Fruit fly (Drosophila melanogaster) whole organism, embryonic: ENCODE results near the gene CG14631.

ENCODE experiments used
- Awh ChIP-seq: fragments of 200-800 bp; sonication (Bioruptor generic); IDR thresholded peaks from 2 replicates; pipeline ENCODE4, ENCODE4 v1.3.6; 2022; ENCODE audit warnings: missing biosample characterization, missing genetic modification characterization
- CG14860 ChIP-seq: fragments of 200-800 bp; sonication (Bioruptor generic); IDR thresholded peaks from 3 replicates; pipeline ENCODE4 v1.3.6; 2022; ENCODE audit warnings: missing biosample characterization, missing genetic modification characterization; ENCODE audit not compliant: partially characterized antibody
- CG15514 ChIP-seq: fragments of 200-800 bp; sonication (Bioruptor generic); optimal IDR thresholded peaks from 3 replicates; lab custom pipeline; 2017; ENCODE audit warnings: missing biosample characterization, missing genetic modification characterization, mild to moderate bottlenecking, moderate library complexity, missing genetic modification reagents
- CG1603 ChIP-seq: fragments of 200-800 bp; sonication (Bioruptor generic); optimal IDR thresholded peaks from 2 replicates; lab custom pipeline; 2019; ENCODE audit warnings: missing biosample characterization, mild to moderate bottlenecking, missing genetic modification characterization, moderate library complexity
- CG16813 ChIP-seq: fragments of 200-800 bp; sonication (Bioruptor generic); IDR thresholded peaks from 3 replicates; pipeline ENCODE4 v1.3.6; 2022; ENCODE audit warnings: missing biosample characterization, missing genetic modification characterization; ENCODE audit not compliant: partially characterized antibody
- CG17359 ChIP-seq: fragments of 200-800 bp; sonication (Bioruptor generic); optimal IDR thresholded peaks from 3 replicates; lab custom pipeline; 2018; ENCODE audit warnings: missing biosample characterization, mild to moderate bottlenecking, missing genetic modification characterization, moderate library complexity
- CG2678 ChIP-seq: fragments of 200-800 bp; sonication (Bioruptor generic); optimal IDR thresholded peaks from 3 replicates; lab custom pipeline; 2019; ENCODE audit warnings: missing biosample characterization, mild to moderate bottlenecking, missing genetic modification characterization, moderate library complexity
- CG34376 ChIP-seq: fragments of 200-800 bp; sonication (Bioruptor generic); optimal IDR thresholded peaks from 2 replicates; lab custom pipeline; 2018; ENCODE audit warnings: missing biosample characterization, mild to moderate bottlenecking, missing genetic modification characterization
- CG3726 ChIP-seq: fragments of 200-800 bp; sonication (Bioruptor generic); IDR thresholded peaks from 3 replicates; pipeline ENCODE4, ENCODE4 v1.3.6; 2022; ENCODE audit warnings: missing biosample characterization, missing genetic modification characterization
- CG6791 ChIP-seq: fragments of 200-800 bp; sonication (Bioruptor generic); IDR thresholded peaks from 3 replicates; pipeline ENCODE4 v1.3.6; 2022; ENCODE audit warnings: missing biosample characterization, missing genetic modification characterization; ENCODE audit not compliant: partially characterized antibody
- CG6854 ChIP-seq: fragments of 200-800 bp; sonication (Bioruptor generic); optimal IDR thresholded peaks from 3 replicates; lab custom pipeline; 2017; ENCODE audit warnings: missing biosample characterization, mild to moderate bottlenecking, missing genetic modification characterization
- CG8290 ChIP-seq, 3 experiments: fragments of 200-800 bp; sonication (Bioruptor generic); optimal IDR thresholded peaks; 2 replicates each; lab custom pipeline; 2016 to 2019; ENCODE audit warnings: missing biosample characterization in 3 of 3, missing genetic modification characterization in 3 of 3, mild to moderate bottlenecking in 2 of 3, moderate library complexity in 1 of 3
- CG8359 ChIP-seq: fragments of 200-800 bp; sonication (Bioruptor generic); optimal IDR thresholded peaks from 2 replicates; lab custom pipeline; 2017; ENCODE audit warnings: missing biosample characterization, mild to moderate bottlenecking, missing genetic modification characterization, borderline replicate concordance
- CG9437 ChIP-seq: fragments of 200-800 bp; sonication (Bioruptor generic); optimal IDR thresholded peaks from 2 replicates; lab custom pipeline; 2018; ENCODE audit warnings: missing biosample characterization, mild to moderate bottlenecking, missing genetic modification characterization
- D19B ChIP-seq: fragments of 200-800 bp; sonication (Bioruptor generic); optimal IDR thresholded peaks from 2 replicates; lab custom pipeline; 2017; ENCODE audit warnings: missing biosample characterization, mild to moderate bottlenecking, missing genetic modification characterization
- Dad ChIP-seq: fragments of 200-800 bp; sonication (Bioruptor generic); optimal IDR thresholded peaks from 3 replicates; lab custom pipeline; 2016; ENCODE audit warnings: missing biosample characterization, missing genetic modification characterization
- Dll ChIP-seq: fragments of 200-800 bp; sonication (Bioruptor generic); IDR thresholded peaks from 4 replicates; pipeline ENCODE4 v1.3.6; 2022; ENCODE audit warnings: missing biosample characterization, missing genetic modification characterization; ENCODE audit not compliant: partially characterized antibody
- ERR ChIP-seq: fragments of 200-800 bp; sonication (Bioruptor generic); optimal IDR thresholded peaks from 2 replicates; lab custom pipeline; 2016; ENCODE audit warnings: missing biosample characterization, missing genetic modification characterization
- Elba2 ChIP-seq: fragments of 200-800 bp; sonication (Bioruptor generic); optimal IDR thresholded peaks from 3 replicates; lab custom pipeline; 2016; ENCODE audit warnings: missing biosample characterization, missing genetic modification characterization
- Fer3 ChIP-seq: fragments of 200-800 bp; sonication (Bioruptor generic); optimal IDR thresholded peaks from 2 replicates; lab custom pipeline; 2018; ENCODE audit warnings: missing biosample characterization, mild to moderate bottlenecking, missing genetic modification characterization, moderate library complexity
- Gug ChIP-seq: fragments of 200-800 bp; sonication (Bioruptor generic); IDR thresholded peaks from 4 replicates; pipeline ENCODE4 v1.3.6; 2022; ENCODE audit warnings: missing biosample characterization, missing genetic modification characterization
- Hand ChIP-seq: fragments of 200-800 bp; sonication (Bioruptor generic); optimal IDR thresholded peaks from 2 replicates; lab custom pipeline; 2017; ENCODE audit warnings: mild to moderate bottlenecking, missing biosample characterization, missing genetic modification reagents, missing genetic modification characterization
- Hr78 ChIP-seq, 2 experiments: fragments of 200-800 bp in 1 of 2; fragments of >200 bp in 1 of 2; sonication (Bioruptor generic) in 1 of 2; optimal IDR thresholded peaks; 2 replicates each; lab custom pipeline; 2017 to 2019; ENCODE audit warnings: missing biosample characterization in 2 of 2, missing genetic modification characterization in 2 of 2, mild to moderate bottlenecking in 1 of 2, moderate library complexity in 1 of 2
- Med ChIP-seq: fragments of 200-800 bp; sonication (Bioruptor generic); peaks from one replicate; lab custom pipeline; 2016; ENCODE audit warnings: missing biosample characterization, missing genetic modification characterization, mild to moderate bottlenecking, inconsistent platforms, moderate library complexity
- Rfx ChIP-seq: fragments of 200-800 bp; sonication (Bioruptor generic); IDR thresholded peaks from 2 replicates; pipeline ENCODE4 v1.3.6; 2022; ENCODE audit warnings: missing biosample characterization, missing genetic modification characterization
- Usf ChIP-seq: fragments of 200-800 bp; sonication (Bioruptor generic); optimal IDR thresholded peaks from 2 replicates; lab custom pipeline; 2017; ENCODE audit warnings: missing genotype, missing biosample characterization, missing genetic modification characterization
- Vsx1 ChIP-seq: fragments of 200-800 bp; sonication (Bioruptor generic); optimal IDR thresholded peaks from 2 replicates; lab custom pipeline; 2017; ENCODE audit warnings: missing biosample characterization, mild to moderate bottlenecking, missing genetic modification characterization, missing genetic modification reagents
- crol ChIP-seq: fragments of 200-800 bp; sonication (Bioruptor generic); IDR thresholded peaks from 2 replicates; pipeline ENCODE4 v1.3.6; 2022; ENCODE audit warnings: missing biosample characterization, missing genetic modification characterization
- da ChIP-seq: fragments of 200-800 bp; sonication (Bioruptor generic); optimal IDR thresholded peaks from 2 replicates; lab custom pipeline; 2016; ENCODE audit warnings: missing biosample characterization, missing genetic modification characterization
- exex ChIP-seq: fragments of 200-800 bp; sonication (Bioruptor generic); optimal IDR thresholded peaks from 4 replicates; lab custom pipeline; 2018; ENCODE audit warnings: missing biosample characterization, mild to moderate bottlenecking, missing genetic modification characterization, moderate library complexity
- gem ChIP-seq: fragments of 200-800 bp; sonication (Bioruptor generic); optimal IDR thresholded peaks from 2 replicates; lab custom pipeline; 2019; ENCODE audit warnings: missing biosample characterization, mild to moderate bottlenecking, missing genetic modification characterization, moderate library complexity
- grn ChIP-seq: fragments of 200-800 bp; sonication (Bioruptor generic); optimal IDR thresholded peaks from 3 replicates; lab custom pipeline; 2017; ENCODE audit warnings: missing biosample characterization, missing genetic modification characterization
- luna ChIP-seq: fragments of 200-800 bp; sonication (Bioruptor generic); optimal IDR thresholded peaks from 2 replicates; lab custom pipeline; 2016; ENCODE audit warnings: missing biosample characterization, missing genetic modification characterization
- mirr ChIP-seq: fragments of 200-800 bp; sonication (Bioruptor generic); optimal IDR thresholded peaks from 3 replicates; lab custom pipeline; 2018; ENCODE audit warnings: missing biosample characterization, mild to moderate bottlenecking, missing genetic modification characterization
- nerfin-2 ChIP-seq: fragments of 200-800 bp; sonication (Bioruptor generic); IDR thresholded peaks from 2 replicates; pipeline ENCODE4 v1.3.6; 2022; ENCODE audit warnings: missing biosample characterization, missing genetic modification characterization; ENCODE audit not compliant: partially characterized antibody
- pros ChIP-seq: fragments of 200-800 bp; sonication (Bioruptor generic); optimal IDR thresholded peaks from 3 replicates; lab custom pipeline; 2019; ENCODE audit warnings: missing biosample characterization, mild to moderate bottlenecking, missing genetic modification characterization, moderate library complexity
- sens ChIP-seq: fragments of 200-800 bp; sonication (Bioruptor generic); peaks from one replicate; lab custom pipeline; 2016; ENCODE audit warnings: missing biosample characterization, missing genetic modification characterization
- so ChIP-seq: fragments of 200-800 bp; sonication (Bioruptor generic); IDR thresholded peaks from 3 replicates; pipeline ENCODE4 v1.3.6; 2022; ENCODE audit warnings: missing biosample characterization, missing genetic modification characterization
- sr ChIP-seq: fragments of 200-800 bp; sonication (Bioruptor generic); IDR thresholded peaks from 3 replicates; pipeline ENCODE4 v1.3.6; 2022; ENCODE audit warnings: missing biosample characterization, missing genetic modification characterization
- usp ChIP-seq: fragments of >200 bp; optimal IDR thresholded peaks from 2 replicates; lab custom pipeline; 2017; ENCODE audit warnings: missing biosample characterization, missing genetic modification characterization
- vnd ChIP-seq: fragments of 200-800 bp; sonication (Bioruptor generic); IDR thresholded peaks from 3 replicates; pipeline ENCODE4 v1.3.6; 2022; ENCODE audit warnings: missing biosample characterization, missing genetic modification characterization; ENCODE audit not compliant: partially characterized antibody

CG14631 gene

DNA sequence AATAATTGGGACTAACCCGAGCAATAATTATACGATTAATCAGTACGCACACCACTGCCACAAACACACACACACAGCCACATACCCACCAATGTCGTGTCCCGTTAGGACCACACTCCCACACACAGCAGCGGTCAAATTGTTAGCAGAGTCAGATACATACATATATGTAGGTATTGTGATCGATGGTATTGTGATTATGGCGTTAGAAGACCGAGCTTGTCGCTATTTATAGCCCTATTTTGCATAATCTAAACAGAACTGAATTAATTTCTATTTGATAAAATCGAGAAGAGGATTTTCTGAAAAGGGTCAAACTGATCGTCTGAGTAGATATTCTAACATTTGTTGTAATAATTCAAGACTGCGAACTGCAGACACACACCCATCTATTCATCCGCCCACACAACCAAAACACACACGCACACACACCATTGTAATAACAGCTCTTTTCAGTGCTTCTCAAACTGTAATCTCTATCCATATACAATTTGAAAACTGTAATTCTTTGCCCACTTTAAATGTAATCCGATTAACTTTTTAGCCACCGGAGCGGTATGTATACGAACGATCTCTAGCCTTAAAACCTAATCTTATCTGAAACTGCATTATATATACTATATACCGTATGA is 29.7 kb downstream of the CG14631 start (continued):
- TF ChIP-seq Dll (0 out of 4 replicates have a peak, but pooled peaks have one; percentile 2), luna (no peak), Dad (GFP tag; lab: Kevin White, UChicago) (no peak), CG17359 (peak; percentile 7), Med (GFP tag; lab: Kevin White, UChicago) (peak; percentile 83), CG9437 (GFP tag; lab: Kevin White, UChicago) (no peak), sens (GFP tag; lab: Kevin White, UChicago) (peak; percentile 86), gem (no peak), CG2678 (tag; lab: Kevin White, UChicago) (peak; percentile 24), Awh (no peak), CG1603 (tag; lab: Kevin White, UChicago) (peak; percentile 1), sr (GFP tag; lab: Robert Waterston, UW) (peak; percentile 80), CG6854 (GFP tag; lab: Kevin White, UChicago) (peak; percentile 14)

- TF ChIP-seq pros (GFP tag; lab: Kevin White, UChicago) (no peak), Elba2 (GFP tag; lab: Kevin White, UChicago) (no peak), Fer3 (tag; lab: Kevin White, UChicago) (no peak), CG8359 (GFP tag; lab: Kevin White, UChicago) (no peak), Hr78 (GFP tag; optimal IDR thresholded peaks at IDR 0.05; lab: Kevin White, UChicago) (no peak), Rfx (GFP tag; lab: Robert Waterston, UW) (no peak), CG15514 (GFP tag; lab: Kevin White, UChicago) (no peak)
- TF ChIP-seq, all 482 proteins: peak for 0
Observed at dm6 chrX:1045924-1046323, 34.1 kb downstream of the CG14631 start, which contains the start of gene CG42259. TSS of gene CG42259 (plus strand) at chrX:1046224.

DNA sequence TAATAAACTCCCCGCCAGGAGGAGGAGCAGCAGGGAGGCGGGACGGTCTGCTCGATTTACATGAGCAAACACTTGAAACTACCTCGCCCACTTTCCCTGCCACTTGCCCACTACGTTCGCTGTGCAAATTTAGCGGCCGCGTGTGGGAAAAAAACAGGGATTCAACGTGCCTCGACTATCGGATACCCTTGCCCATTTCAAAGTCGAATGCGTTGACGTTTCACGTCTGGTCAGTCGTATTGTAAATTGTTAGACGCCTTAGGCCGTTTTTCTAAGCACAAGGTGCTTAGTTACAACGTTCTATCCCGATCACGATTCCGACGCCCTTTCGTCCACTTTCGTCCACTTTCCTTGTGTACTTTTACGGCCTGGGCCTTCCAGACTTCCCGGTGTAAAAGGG is 35.9 kb downstream of the CG14631 start:
- peak; percentile 61 for TF ChIP-seq Med (GFP tag; lab: Kevin White, UChicago)
- peak; percentile 51; the same call in 1 of the 3 replicates for TF ChIP-seq CG16813 (GFP tag; lab: Robert Waterston, UW)
- 0 out of 3 replicates have a peak, but pooled peaks have one; percentile 16 for TF ChIP-seq CG6791 (GFP tag; lab: Robert Waterston, UW)
- 0 out of 2 replicates have a peak, but pooled peaks have one; percentile 16 for TF ChIP-seq crol
- TF ChIP-seq vnd (GFP tag; lab: Robert Waterston, UW) = 0 out of 3 replicates have a peak, but pooled peaks have one; percentile 33
- TF ChIP-seq D19B (GFP tag; lab: Kevin White, UChicago) = peak; percentile 31
- TF ChIP-seq nerfin-2 (GFP tag; lab: Robert Waterston, UW) = peak; percentile 53; the same call in 1 of the 2 replicates
- peak; percentile 24; the same call in 1 of the 3 replicates for TF ChIP-seq CG14860 (GFP tag; lab: Robert Waterston, UW)
- TF ChIP-seq usp (GFP tag; lab: Kevin White, UChicago) = no peak
- no peak for TF ChIP-seq Hand (GFP tag; lab: Kevin White, UChicago)

DNA sequence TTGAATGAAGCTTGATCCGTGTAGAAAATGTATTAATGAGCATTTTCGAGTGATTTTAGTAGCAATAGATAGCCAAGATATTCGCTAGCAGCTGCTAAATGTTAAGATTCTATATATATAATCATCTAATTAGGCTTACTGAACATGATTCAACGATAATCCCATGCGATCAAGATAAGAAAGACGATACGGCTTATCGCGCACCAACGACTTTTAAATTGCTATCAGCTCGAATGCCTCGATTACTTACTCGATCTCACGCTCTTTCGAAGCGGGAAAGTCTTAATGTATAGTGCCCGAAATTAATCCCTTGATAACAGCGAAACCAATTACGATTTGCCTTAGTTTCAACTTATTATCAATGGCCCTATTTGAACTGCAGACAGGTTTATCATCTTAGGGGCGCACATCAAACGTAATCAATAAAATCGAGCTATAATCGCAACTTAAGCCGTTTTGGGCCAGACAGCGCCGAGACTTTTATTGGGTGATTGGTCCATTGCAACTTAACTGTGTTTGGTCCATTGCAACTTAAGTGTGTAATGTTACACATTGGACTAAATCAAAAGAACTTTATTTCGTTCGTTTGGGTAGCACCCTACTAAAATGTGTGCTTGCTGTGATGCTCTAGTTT is 38.9 kb downstream of the CG14631 start:
- peak; percentile 98 for TF ChIP-seq exex (tag; lab: Kevin White, UChicago)
- peak; percentile 56 for TF ChIP-seq Vsx1 (GFP tag; lab: Kevin White, UChicago)
- peak; percentile 89 for TF ChIP-seq grn (GFP tag; lab: Kevin White, UChicago)
- TF ChIP-seq mirr (GFP tag; lab: Kevin White, UChicago) = peak; percentile 7
- no peak for TF ChIP-seq CG3726
- TF ChIP-seq CG8290 (GFP tag; optimal IDR thresholded peaks at IDR 0.05; lab: Kevin White, UChicago) = no peak
- no peak for TF ChIP-seq CG8290 (tag; optimal IDR thresholded peaks at IDR 0.05; lab: Kevin White, UChicago)
- no peak for TF ChIP-seq da (GFP tag; lab: Kevin White, UChicago)
- no peak for TF ChIP-seq Gug
- TF ChIP-seq so (GFP tag; lab: Robert Waterston, UW) = no peak
- no peak for TF ChIP-seq Usf (GFP tag; lab: Kevin White, UChicago)
- peak; percentile 37 for TF ChIP-seq sens (GFP tag; lab: Kevin White, UChicago)
- no peak for TF ChIP-seq ERR (GFP tag; lab: Kevin White, UChicago)
- TF ChIP-seq CG34376 (GFP tag; lab: Kevin White, UChicago) = peak; percentile 52
